Fruit fly (Drosophila melanogaster) whole organism, embryonic: ENCODE results near the gene RpL32.

Experiments used
- Antp ChIP-seq: fragments of 200-800 bp; sonication (Bioruptor generic); optimal IDR thresholded peaks from 3 replicates; lab custom pipeline; 2016; ENCODE audit warnings: missing biosample characterization, missing genetic modification characterization
- Bteb2 ChIP-seq: fragments of 200-800 bp; sonication (Bioruptor generic); optimal IDR thresholded peaks from 2 replicates; lab custom pipeline; 2016; ENCODE audit warnings: missing biosample characterization, missing genetic modification characterization
- CG10147 ChIP-seq: fragments of 200-800 bp; sonication (Bioruptor generic); optimal IDR thresholded peaks from 2 replicates; lab custom pipeline; 2019; ENCODE audit warnings: missing biosample characterization, mild to moderate bottlenecking, missing genetic modification characterization, moderate library complexity
- CG10431 ChIP-seq: fragments of 200-800 bp; sonication (Bioruptor generic); optimal IDR thresholded peaks from 3 replicates; lab custom pipeline; 2018; ENCODE audit warnings: missing biosample characterization, mild to moderate bottlenecking, missing genetic modification characterization
- CG1602 ChIP-seq: fragments of 200-800 bp; sonication (Bioruptor generic); optimal IDR thresholded peaks from 3 replicates; lab custom pipeline; 2016; ENCODE audit warnings: missing biosample characterization, missing genetic modification characterization
- CG1792 ChIP-seq: fragments of 200-800 bp; sonication (Bioruptor generic); optimal IDR thresholded peaks from 2 replicates; lab custom pipeline; 2016; ENCODE audit warnings: missing biosample characterization, missing genetic modification characterization
- CG18764 ChIP-seq: fragments of 200-800 bp; sonication (Bioruptor generic); optimal IDR thresholded peaks from 3 replicates; lab custom pipeline; 2016; ENCODE audit warnings: missing biosample characterization, missing genetic modification characterization
- CG2678 ChIP-seq: fragments of 200-800 bp; sonication (Bioruptor generic); optimal IDR thresholded peaks from 3 replicates; lab custom pipeline; 2019; ENCODE audit warnings: missing biosample characterization, mild to moderate bottlenecking, missing genetic modification characterization, moderate library complexity
- CG6654 ChIP-seq: fragments of 200-800 bp; sonication (Bioruptor generic); optimal IDR thresholded peaks from 2 replicates; lab custom pipeline; 2017; ENCODE audit warnings: missing biosample characterization, mild to moderate bottlenecking, missing genetic modification characterization
- CG7745 ChIP-seq: fragments of 200-800 bp; sonication (Bioruptor generic); optimal IDR thresholded peaks from 2 replicates; lab custom pipeline; 2018; ENCODE audit warnings: missing biosample characterization, mild to moderate bottlenecking, missing genetic modification characterization, moderate library complexity
- CG7928 ChIP-seq: fragments of 200-800 bp; sonication (Bioruptor generic); optimal IDR thresholded peaks from 2 replicates; lab custom pipeline; 2017; ENCODE audit warnings: missing biosample characterization, mild to moderate bottlenecking, missing genetic modification characterization
- CG7963 ChIP-seq: fragments of 200-800 bp; sonication (Bioruptor generic); IDR thresholded peaks from 3 replicates; pipeline ENCODE4 v1.3.6; 2022; ENCODE audit warnings: missing biosample characterization, missing genetic modification characterization; ENCODE audit not compliant: partially characterized antibody
- CG8089 ChIP-seq: fragments of 200-800 bp; sonication (Bioruptor generic); optimal IDR thresholded peaks from 3 replicates; lab custom pipeline; 2016; ENCODE audit warnings: missing biosample characterization, missing genetic modification characterization
- CG8388 ChIP-seq: fragments of 200-800 bp; sonication (Bioruptor generic); optimal IDR thresholded peaks from 2 replicates; lab custom pipeline; 2019; ENCODE audit warnings: missing biosample characterization, mild to moderate bottlenecking, missing genetic modification characterization, moderate library complexity
- CG9817 ChIP-seq: fragments of 200-800 bp; sonication (Bioruptor generic); optimal IDR thresholded peaks from 2 replicates; lab custom pipeline; 2018; ENCODE audit warnings: missing biosample characterization, mild to moderate bottlenecking, missing genetic modification characterization, moderate library complexity
- CHES-1-like ChIP-seq: fragments of 200-800 bp; sonication (Bioruptor generic); optimal IDR thresholded peaks from 2 replicates; lab custom pipeline; 2016; ENCODE audit warnings: missing biosample characterization, missing genetic modification characterization
- CkIIα-i1 ChIP-seq: fragments of 200-800 bp; sonication (Bioruptor generic); IDR thresholded peaks from 2 replicates; pipeline ENCODE4 v1.3.6; 2022; ENCODE audit warnings: missing biosample characterization, missing genetic modification characterization
- Dip3 ChIP-seq: fragments of 200-800 bp; sonication (Bioruptor generic); optimal IDR thresholded peaks from 3 replicates; lab custom pipeline; 2016; ENCODE audit warnings: missing biosample characterization, missing genetic modification characterization
- Dll ChIP-seq: fragments of 200-800 bp; sonication (Bioruptor generic); IDR thresholded peaks from 4 replicates; pipeline ENCODE4 v1.3.6; 2022; ENCODE audit warnings: missing biosample characterization, missing genetic modification characterization; ENCODE audit not compliant: partially characterized antibody
- Drgx ChIP-seq: fragments of 200-800 bp; sonication (Bioruptor generic); IDR thresholded peaks from 2 replicates; pipeline ENCODE4 v1.3.6; 2022; ENCODE audit warnings: missing biosample characterization, missing genetic modification characterization
- Fer3 ChIP-seq: fragments of 200-800 bp; sonication (Bioruptor generic); optimal IDR thresholded peaks from 2 replicates; lab custom pipeline; 2018; ENCODE audit warnings: missing biosample characterization, mild to moderate bottlenecking, missing genetic modification characterization, moderate library complexity
- Gug ChIP-seq: fragments of 200-800 bp; sonication (Bioruptor generic); IDR thresholded peaks from 4 replicates; pipeline ENCODE4 v1.3.6; 2022; ENCODE audit warnings: missing biosample characterization, missing genetic modification characterization
- HLH54F ChIP-seq: fragments of 200-800 bp; sonication (Bioruptor generic); optimal IDR thresholded peaks from 3 replicates; lab custom pipeline; 2016; ENCODE audit warnings: missing biosample characterization, missing genetic modification characterization
- Hey ChIP-seq: fragments of 200-800 bp; sonication (Bioruptor generic); optimal IDR thresholded peaks from 3 replicates; lab custom pipeline; 2018; ENCODE audit warnings: missing biosample characterization, mild to moderate bottlenecking, missing genetic modification characterization
- Hsf ChIP-seq: fragments of 200-800 bp; sonication (Bioruptor generic); optimal IDR thresholded peaks from 3 replicates; lab custom pipeline; 2016; ENCODE audit warnings: missing biosample characterization, missing genetic modification characterization
- MTF-1 ChIP-seq: fragments of 200-800 bp; sonication (Bioruptor generic); optimal IDR thresholded peaks from 2 replicates; lab custom pipeline; 2018; ENCODE audit warnings: missing biosample characterization, mild to moderate bottlenecking, missing genetic modification characterization, borderline replicate concordance
- Meics ChIP-seq: fragments of 200-800 bp; sonication (Bioruptor generic); optimal IDR thresholded peaks from 2 replicates; lab custom pipeline; 2017; ENCODE audit warnings: missing biosample characterization, mild to moderate bottlenecking, missing genetic modification characterization
- NC2α ChIP-seq: fragments of 200-800 bp; sonication (Bioruptor generic); optimal IDR thresholded peaks from 2 replicates; lab custom pipeline; 2016; ENCODE audit warnings: missing biosample characterization, missing genetic modification characterization
- Nf-YA ChIP-seq: fragments of 200-800 bp; sonication (Bioruptor generic); IDR thresholded peaks from 2 replicates; pipeline ENCODE4 v1.3.6; 2022; ENCODE audit warnings: missing biosample characterization, missing genetic modification characterization
- Nf-YB ChIP-seq: fragments of 200-800 bp; sonication (Bioruptor generic); optimal IDR thresholded peaks from 3 replicates; lab custom pipeline; 2019; ENCODE audit warnings: missing biosample characterization, mild to moderate bottlenecking, missing genetic modification characterization, moderate library complexity
- NfI ChIP-seq: fragments of 200-800 bp; sonication (Bioruptor generic); optimal IDR thresholded peaks from 3 replicates; lab custom pipeline; 2018; ENCODE audit warnings: missing biosample characterization, mild to moderate bottlenecking, missing genetic modification characterization, moderate library complexity
- Optix ChIP-seq: fragments of 200-800 bp; sonication (Bioruptor generic); IDR thresholded peaks from 3 replicates; pipeline ENCODE4 v1.3.6; 2022; ENCODE audit warnings: missing biosample characterization, missing genetic modification characterization
- Ravus ChIP-seq: fragments of 200-800 bp; sonication (Bioruptor generic); IDR thresholded peaks from 2 replicates; pipeline ENCODE4 v1.3.6; 2022; ENCODE audit warnings: missing biosample characterization, missing genetic modification characterization
- Trl ChIP-seq, 3 experiments: fragments of >200 bp in 2 of 3; fragments of 200-800 bp in 1 of 3; sonication (Bioruptor generic) in 1 of 3; optimal IDR thresholded peaks; 2 replicates in 1 of 3; 3 replicates in 2 of 3; lab custom pipeline; 2016 to 2017; ENCODE audit warnings: missing biosample characterization in 1 of 3, missing genetic modification characterization in 1 of 3
- ap ChIP-seq: fragments of 200-800 bp; sonication (Bioruptor generic); IDR thresholded peaks from 2 replicates; pipeline ENCODE4 v1.3.6; 2022; ENCODE audit warnings: missing biosample characterization, missing genetic modification characterization
- cato ChIP-seq: fragments of 200-800 bp; sonication (Bioruptor generic); optimal IDR thresholded peaks from 2 replicates; lab custom pipeline; 2016; ENCODE audit warnings: missing biosample characterization, missing genetic modification characterization, borderline replicate concordance
- danr ChIP-seq: fragments of 200-800 bp; sonication (Bioruptor generic); IDR thresholded peaks from 2 replicates; pipeline ENCODE4 v1.3.6; 2022; ENCODE audit warnings: missing biosample characterization, missing genetic modification characterization
- dati ChIP-seq: fragments of 200-800 bp; sonication (Bioruptor generic); IDR thresholded peaks from 2 replicates; pipeline ENCODE4 v1.3.6; 2022; ENCODE audit warnings: missing biosample characterization, missing genetic modification characterization
- dpn ChIP-seq, 2 experiments: fragments of 200-800 bp; sonication (Bioruptor generic); optimal IDR thresholded peaks; 3 replicates each; lab custom pipeline; 2016; ENCODE audit warnings: missing biosample characterization in 2 of 2, missing genetic modification characterization in 2 of 2
- exex ChIP-seq: fragments of 200-800 bp; sonication (Bioruptor generic); optimal IDR thresholded peaks from 4 replicates; lab custom pipeline; 2018; ENCODE audit warnings: missing biosample characterization, mild to moderate bottlenecking, missing genetic modification characterization, moderate library complexity
- eyg ChIP-seq: fragments of 200-800 bp; sonication (Bioruptor generic); optimal IDR thresholded peaks from 3 replicates; lab custom pipeline; 2016; ENCODE audit warnings: missing biosample characterization, missing genetic modification characterization
- gce ChIP-seq: fragments of 200-800 bp; sonication (Bioruptor generic); IDR thresholded peaks from 3 replicates; pipeline ENCODE4 v1.3.6; 2022; ENCODE audit warnings: missing biosample characterization, missing genetic modification characterization
- h ChIP-seq: fragments of >200 bp; optimal IDR thresholded peaks from 2 replicates; lab custom pipeline; 2017
- ken ChIP-seq: fragments of 200-800 bp; sonication (Bioruptor generic); IDR thresholded peaks from 3 replicates; pipeline ENCODE4 v1.3.6; 2022; ENCODE audit warnings: missing biosample characterization, missing genetic modification characterization
- knrl ChIP-seq: fragments of 200-800 bp; sonication (Bioruptor generic); IDR thresholded peaks from 3 replicates; pipeline ENCODE4 v1.3.6; 2022; ENCODE audit warnings: missing biosample characterization, missing genetic modification characterization; ENCODE audit not compliant: partially characterized antibody
- lola ChIP-seq, 3 experiments: fragments of >200 bp in 2 of 3; fragments of 200-800 bp in 1 of 3; sonication (Bioruptor generic) in 1 of 3; optimal IDR thresholded peaks; 2 replicates each; lab custom pipeline; 2017 to 2019; ENCODE audit warnings: missing biosample characterization in 3 of 3, missing genetic modification characterization in 3 of 3, mild to moderate bottlenecking in 1 of 3, moderate library complexity in 1 of 3
- pita ChIP-seq: fragments of 200-800 bp; sonication (Bioruptor generic); optimal IDR thresholded peaks from 2 replicates; lab custom pipeline; 2017; ENCODE audit warnings: missing biosample characterization, mild to moderate bottlenecking, missing genetic modification characterization
- rib ChIP-seq: fragments of 200-800 bp; sonication (Bioruptor generic); IDR thresholded peaks from 2 replicates; pipeline ENCODE4 v1.3.6; 2022; ENCODE audit warnings: missing biosample characterization, missing genetic modification characterization
- sd ChIP-seq: fragments of 200-800 bp; sonication (Bioruptor generic); optimal IDR thresholded peaks from 3 replicates; lab custom pipeline; 2018; ENCODE audit warnings: missing biosample characterization, mild to moderate bottlenecking, missing genetic modification characterization, moderate library complexity
- sim ChIP-seq: fragments of 200-800 bp; sonication (Bioruptor generic); IDR thresholded peaks from 2 replicates; pipeline ENCODE4 v1.3.6; 2022; ENCODE audit warnings: missing biosample characterization, missing genetic modification characterization

The RpL32 gene

DNA sequence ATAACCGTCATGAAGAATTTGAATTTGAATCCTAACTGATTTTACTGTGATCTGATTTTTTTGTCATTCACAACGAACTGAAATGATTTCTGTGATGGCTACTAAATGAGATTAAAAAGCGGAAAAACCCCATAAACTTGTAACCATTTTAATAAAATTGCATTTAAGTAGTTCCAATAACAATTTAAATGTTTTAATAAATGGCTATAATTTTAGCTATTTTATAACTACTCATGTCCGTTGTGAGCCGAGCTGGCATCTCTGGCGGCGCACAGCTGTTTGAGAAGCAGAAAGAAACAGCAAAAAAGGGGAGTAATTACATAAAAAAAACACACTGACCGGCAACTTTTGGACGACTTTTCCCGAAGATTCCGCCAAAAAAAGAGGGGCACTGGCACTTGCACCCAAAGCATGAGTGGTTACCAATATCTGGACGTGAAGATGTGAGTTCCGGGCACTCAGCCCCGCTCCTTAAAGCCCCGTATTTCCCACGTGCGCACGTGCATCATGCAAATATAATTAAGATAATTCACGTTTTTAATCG is 10.7 kb upstream of the RpL32 start, which contains the start of the genes CG7950 and Rpp14a (continued):
- TF ChIP-seq eyg (GFP tag; lab: Kevin White, UChicago) (peak; percentile 57), CG8089 (peak; percentile 24), dati (GFP tag; lab: Robert Waterston, UW) (no peak), Fer3 (tag; lab: Kevin White, UChicago) (peak; percentile 84), CG1602 (GFP tag; lab: Kevin White, UChicago) (peak; percentile 84), CkIIα-i1 (GFP tag; lab: Robert Waterston, UW) (no peak), NC2α (no peak), CG7745 (no peak), CG10147 (GFP tag; lab: Kevin White, UChicago) (peak; percentile 68), ap (peak; percentile 73), danr (peak; percentile 54), sim (no peak), CHES-1-like (GFP tag; lab: Kevin White, UChicago) (peak; percentile 83), Bteb2 (GFP tag; lab: Kevin White, UChicago) (peak; percentile 82), gce (no peak), CG9817 (tag; lab: Kevin White, UChicago) (peak; percentile 86), HLH54F (GFP tag; lab: Kevin White, UChicago) (peak; percentile 88), rib (GFP tag; lab: Robert Waterston, UW) (peak; percentile 32; the same call in 1 of the 2 replicates), Ravus (GFP tag; lab: Robert Waterston, UW) (peak; percentile 45), CG7963 (GFP tag; lab: Robert Waterston, UW) (no peak), Optix (peak; percentile 55; the same call in 2 of the 3 replicates), CG18764 (peak; percentile 51), CG7928 (GFP tag; lab: Kevin White, UChicago) (no peak), Dll (GFP tag; lab: Robert Waterston, UW) (peak; percentile 48; the same call in 2 of the 4 replicates), NfI (GFP tag; lab: Kevin White, UChicago) (peak; percentile 79), lola (GFP tag; optimal IDR thresholded peaks at IDR 0.05; lab: Kevin White, UChicago) (peak in 1 of 3 experiments; percentile 67), exex (tag; lab: Kevin White, UChicago) (peak; percentile 52), Dip3 (GFP tag; lab: Kevin White, UChicago) (peak; percentile 84), Nf-YB (peak; percentile 59), knrl (GFP tag; lab: Robert Waterston, UW) (no peak), ken (peak; percentile 82), sd (tag; lab: Kevin White, UChicago) (peak; percentile 15), CG8388 (GFP tag; lab: Kevin White, UChicago) (peak; percentile 53), MTF-1 (GFP tag; lab: Kevin White, UChicago) (no peak), cato (GFP tag; lab: Kevin White, UChicago) (peak; percentile 58), dpn (GFP tag; optimal IDR thresholded peaks at IDR 0.05; lab: Kevin White, UChicago) (peak; percentile 78 to 79), CG10431 (GFP tag; lab: Kevin White, UChicago) (peak; percentile 22), Antp (GFP tag; lab: Kevin White, UChicago) (peak; percentile 42), Meics (peak; percentile 43), CG1792 (GFP tag; lab: Kevin White, UChicago) (peak; percentile 73), Hsf (GFP tag; lab: Kevin White, UChicago) (peak; percentile 83), Drgx (GFP tag; lab: Robert Waterston, UW) (peak; percentile 80), pita (GFP tag; lab: Kevin White, UChicago) (no peak), Nf-YA (no peak), h (lab: Kevin White, UChicago) (no peak), CG6654 (GFP tag; lab: Kevin White, UChicago) (no peak), CG2678 (tag; lab: Kevin White, UChicago) (peak; percentile 75), Trl (optimal IDR thresholded peaks at IDR 0.05; lab: Kevin White, UChicago) (no peak), Trl (GFP tag; optimal IDR thresholded peaks at IDR 0.05; lab: Kevin White, UChicago) (peak; percentile 84), Gug (peak; percentile 49; the same call in 1 of the 4 replicates), Hey (tag; lab: Kevin White, UChicago) (no peak)
